Worm (Caenorhabditis elegans) whole organism, L3 larva: Measurements from ENCODE around the gene fsn-1.
"Not testable (repeated sequence)": the region's sequence is repeated elsewhere in the genome, so short reads cannot be mapped to it uniquely, and the experiment has no call there.

Experiments used
- ama-1 ChIP-seq: fragments of 150-350 bp; optimal IDR thresholded peaks from 2 replicates; lab custom pipeline; 2018
- daf-12 ChIP-seq: fragments of 150-350 bp; optimal IDR thresholded peaks from 2 replicates; lab custom pipeline; 2014; ENCODE audit warnings: missing biosample characterization, missing genetic modification reagents, missing genetic modification characterization
- elt-1 ChIP-seq: fragments of 150-350 bp; optimal IDR thresholded peaks from 2 replicates; lab custom pipeline; 2014; ENCODE audit warnings: missing biosample characterization, missing genetic modification characterization
- lsy-12 ChIP-seq: sonication (generic microtip); optimal IDR thresholded peaks from 2 replicates; lab custom pipeline; 2016; ENCODE audit warnings: mild to moderate bottlenecking, missing genetic modification characterization, missing compliant biosample characterization
- mdl-1 ChIP-seq: fragments of 150-350 bp; optimal IDR thresholded peaks from 2 replicates; lab custom pipeline; 2014; ENCODE audit warnings: missing biosample characterization, missing genetic modification characterization
- nhr-11 ChIP-seq: fragments of 150-350 bp; optimal IDR thresholded peaks from 2 replicates; lab custom pipeline; 2014; ENCODE audit warnings: missing biosample characterization, missing genetic modification characterization
- nhr-237 ChIP-seq: fragments of 150-350 bp; optimal IDR thresholded peaks from 2 replicates; lab custom pipeline; 2014; ENCODE audit warnings: missing biosample characterization, missing genetic modification characterization
- nhr-28 ChIP-seq: fragments of 150-350 bp; optimal IDR thresholded peaks from 2 replicates; lab custom pipeline; 2014; ENCODE audit warnings: missing biosample characterization, missing genetic modification characterization
- pha-4 ChIP-seq: fragments of 150-350 bp; optimal IDR thresholded peaks from 2 replicates; lab custom pipeline; 2014; ENCODE audit warnings: missing biosample characterization, missing genetic modification reagents, missing genetic modification characterization
- sea-2 ChIP-seq: fragments of 150-350 bp; sonication (generic microtip); optimal IDR thresholded peaks from 4 replicates; lab custom pipeline; 2014; ENCODE audit warnings: missing biosample characterization, missing genetic modification reagents, missing genetic modification characterization
- unc-62 ChIP-seq: fragments of 150-350 bp; sonication (generic microtip); optimal IDR thresholded peaks from 4 replicates; lab custom pipeline; 2014; ENCODE audit warnings: missing biosample characterization, missing genetic modification reagents, missing genetic modification characterization
- zag-1 ChIP-seq: fragments of 150-350 bp; optimal IDR thresholded peaks from 2 replicates; lab custom pipeline; 2014; ENCODE audit warnings: missing biosample characterization, missing genetic modification characterization

DNA sequence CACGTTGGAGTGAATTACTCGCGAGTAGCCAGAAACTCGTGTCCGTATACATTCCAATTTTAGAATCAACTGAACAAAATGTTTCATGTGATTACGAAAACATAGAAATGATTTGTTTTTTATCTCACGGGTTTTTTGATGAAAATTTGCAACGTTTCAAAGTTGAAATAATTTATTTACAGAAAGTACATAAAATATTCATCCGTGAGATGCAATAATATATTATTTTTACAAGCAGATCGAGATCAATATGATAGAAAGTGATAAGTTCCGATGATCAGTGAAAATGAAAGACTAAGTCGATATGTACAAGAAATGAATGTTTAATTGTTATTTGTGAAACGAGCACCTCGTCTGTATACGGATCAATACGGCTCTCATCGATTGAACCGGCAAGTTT lies 43.2 kb downstream of the fsn-1 start, which contains the start of gene C27F2.6:
- not testable (repeated sequence) for TF ChIP-seq nhr-237 (tag; lab: Kevin White, UChicago); sea-2; nhr-11; unc-62 (GFP tag; lab: Kevin White, UChicago); ama-1; daf-12; zag-1 (tag; lab: Kevin White, UChicago); lsy-12 (tag; lab: Kevin White, UChicago); nhr-28 (tag; lab: Kevin White, UChicago); elt-1 (tag; lab: Kevin White, UChicago); pha-4; mdl-1 (tag; lab: Kevin White, UChicago)
